Fruit fly (Drosophila melanogaster): ENCODE data around the gene boss.

The boss gene

dm6 chr3R:25968486-25968885 lies 6.7 kb downstream of the boss start:
- TF ChIP-seq cic (GFP tag; optimal IDR thresholded peaks at IDR 0.05), result no peak
- TF ChIP-seq CG1620 (GFP tag; optimal IDR thresholded peaks at IDR 0.05), result no peak
- TF ChIP-seq CG7101 (tag; optimal IDR thresholded peaks at IDR 0.05), result no peak
- no peak for TF ChIP-seq CG11617 (GFP tag; optimal IDR thresholded peaks at IDR 0.05)
- TF ChIP-seq CG7045 (GFP tag; optimal IDR thresholded peaks at IDR 0.05), result no peak
- no peak for TF ChIP-seq pad (GFP tag; optimal IDR thresholded peaks at IDR 0.05)
- no peak for TF ChIP-seq ovo (GFP tag; optimal IDR thresholded peaks at IDR 0.05)
- no peak for TF ChIP-seq CG14711 (tag; optimal IDR thresholded peaks at IDR 0.05)
- TF ChIP-seq tj (GFP tag; optimal IDR thresholded peaks at IDR 0.05), result no peak
- no peak for TF ChIP-seq toe (GFP tag; optimal IDR thresholded peaks at IDR 0.05)
- TF ChIP-seq cnc (optimal IDR thresholded peaks at IDR 0.05), result no peak
- TF ChIP-seq kay (GFP tag; ENCODE audit: borderline replicate concordance), result no peak
- no peak for TF ChIP-seq CG5204 (GFP tag; optimal IDR thresholded peaks at IDR 0.05)
- no peak for TF ChIP-seq Crg-1 (GFP tag; optimal IDR thresholded peaks at IDR 0.05)
- no peak for TF ChIP-seq bab1 (GFP tag; optimal IDR thresholded peaks at IDR 0.05)
- TF ChIP-seq Clk (GFP tag; optimal IDR thresholded peaks at IDR 0.05), result no peak
- no peak for TF ChIP-seq Hr96 (GFP tag; optimal IDR thresholded peaks at IDR 0.05)

- peak; percentile 34 for TF ChIP-seq cic (GFP tag; optimal IDR thresholded peaks at IDR 0.05)
- no peak for TF ChIP-seq ovo (GFP tag; optimal IDR thresholded peaks at IDR 0.05)
Measured at dm6 chr3R:25968915-25969314, 7.1 kb downstream of the boss start.

dm6 chr3R:25969780-25970179 lies 8.0 kb downstream of the boss start, which contains the start of gene fid:
Gene fid (plus strand): TSS chr3R:25970080.
- TF ChIP-seq CG14711 (tag; optimal IDR thresholded peaks at IDR 0.05) (no peak), CG33017 (tag; optimal IDR thresholded peaks at IDR 0.05) (no peak), kay (GFP tag; ENCODE audit: borderline replicate concordance) (no peak), CG12768 (GFP tag; optimal IDR thresholded peaks at IDR 0.05) (no peak), Mnt (GFP tag; optimal IDR thresholded peaks at IDR 0.05) (no peak), CG11617 (GFP tag; optimal IDR thresholded peaks at IDR 0.05) (no peak), CG7045 (GFP tag; optimal IDR thresholded peaks at IDR 0.05) (no peak), CG7101 (tag; optimal IDR thresholded peaks at IDR 0.05) (no peak), cic (GFP tag; optimal IDR thresholded peaks at IDR 0.05) (no peak), cnc (optimal IDR thresholded peaks at IDR 0.05) (no peak), Crg-1 (GFP tag; optimal IDR thresholded peaks at IDR 0.05) (no peak), CG5204 (GFP tag; optimal IDR thresholded peaks at IDR 0.05) (no peak)

dm6 chr3R:25982734-25983133 lies 20.9 kb downstream of the boss start, which contains the start of gene Nf1:
Gene Nf1 (plus strand): TSS chr3R:25983013.
- TF ChIP-seq bab1 (GFP tag; optimal IDR thresholded peaks at IDR 0.05) (no peak), CG14711 (tag; optimal IDR thresholded peaks at IDR 0.05) (no peak), pad (GFP tag; optimal IDR thresholded peaks at IDR 0.05) (no peak), Crg-1 (GFP tag; optimal IDR thresholded peaks at IDR 0.05) (no peak), kay (GFP tag; ENCODE audit: borderline replicate concordance) (no peak), cnc (optimal IDR thresholded peaks at IDR 0.05) (no peak), ovo (GFP tag; optimal IDR thresholded peaks at IDR 0.05) (no peak), CG5204 (GFP tag; optimal IDR thresholded peaks at IDR 0.05) (no peak), CG12768 (GFP tag; optimal IDR thresholded peaks at IDR 0.05) (no peak)

- no peak for TF ChIP-seq Mnt (GFP tag; optimal IDR thresholded peaks at IDR 0.05)
- TF ChIP-seq CG33017 (tag; optimal IDR thresholded peaks at IDR 0.05), result no peak
- no peak for TF ChIP-seq bab1 (GFP tag; optimal IDR thresholded peaks at IDR 0.05)
- no peak for TF ChIP-seq CG12768 (GFP tag; optimal IDR thresholded peaks at IDR 0.05)
- no peak for TF ChIP-seq CG1620 (GFP tag; optimal IDR thresholded peaks at IDR 0.05)
- no peak for TF ChIP-seq CG7101 (tag; optimal IDR thresholded peaks at IDR 0.05)
- no peak for TF ChIP-seq CG7045 (GFP tag; optimal IDR thresholded peaks at IDR 0.05)
- TF ChIP-seq Clk (GFP tag; optimal IDR thresholded peaks at IDR 0.05), result no peak
- no peak for TF ChIP-seq Hr96 (GFP tag; optimal IDR thresholded peaks at IDR 0.05)
- TF ChIP-seq cic (GFP tag; optimal IDR thresholded peaks at IDR 0.05), result no peak
- no peak for TF ChIP-seq CG14711 (tag; optimal IDR thresholded peaks at IDR 0.05)
- TF ChIP-seq toe (GFP tag; optimal IDR thresholded peaks at IDR 0.05), result no peak
Measured at dm6 chr3R:25983274-25983673, 21.5 kb downstream of the boss start.

dm6 chr3R:25996197-25997005 lies 34.6 kb downstream of the boss start, which contains the start of gene CG43116:
Gene CG43116 (minus strand): TSS chr3R:25996996.
- no peak for TF ChIP-seq CG12768 (GFP tag; optimal IDR thresholded peaks at IDR 0.05)
- TF ChIP-seq CG1620 (GFP tag; optimal IDR thresholded peaks at IDR 0.05), result no peak
- TF ChIP-seq Clk (GFP tag; optimal IDR thresholded peaks at IDR 0.05), result no peak
- no peak for TF ChIP-seq tj (GFP tag; optimal IDR thresholded peaks at IDR 0.05)
- no peak for TF ChIP-seq CG5204 (GFP tag; optimal IDR thresholded peaks at IDR 0.05)
- no peak for TF ChIP-seq ovo (GFP tag; optimal IDR thresholded peaks at IDR 0.05)
- no peak for TF ChIP-seq Mnt (GFP tag; optimal IDR thresholded peaks at IDR 0.05)
- TF ChIP-seq kay (GFP tag; ENCODE audit: borderline replicate concordance), result no peak

Measured in whole organism, adult.